Fruit fly (Drosophila melanogaster) whole organism, pupa: ENCODE results near the gene Sec3.

Experiments
- CG10348 ChIP-seq: fragments of 200-800 bp; sonication (Bioruptor generic); IDR thresholded peaks from 2 replicates; pipeline ENCODE4 v1.3.6; 2022; ENCODE audit warnings: missing biosample characterization, missing genetic modification characterization
- CG12605 ChIP-seq: fragments of 200-800 bp; sonication (Bioruptor generic); IDR thresholded peaks from 2 replicates; pipeline ENCODE4 v1.3.6; 2022; ENCODE audit warnings: missing biosample characterization, missing genetic modification characterization
- CG13204 ChIP-seq: fragments of 200-800 bp; sonication (Bioruptor generic); optimal IDR thresholded peaks from 2 replicates; lab custom pipeline; 2018; ENCODE audit warnings: missing biosample characterization, mild to moderate bottlenecking, missing genetic modification characterization, moderate library complexity
- CG14655 ChIP-seq: fragments of 200-800 bp; sonication (Bioruptor generic); optimal IDR thresholded peaks from 3 replicates; lab custom pipeline; 2017; ENCODE audit warnings: mild to moderate bottlenecking, missing biosample characterization, missing genetic modification reagents, missing genetic modification characterization
- CG15710 ChIP-seq: fragments of 200-800 bp; sonication (Bioruptor generic); optimal IDR thresholded peaks from 2 replicates; lab custom pipeline; 2018; ENCODE audit warnings: missing biosample characterization, mild to moderate bottlenecking, missing genetic modification characterization, moderate library complexity
- CG17806 ChIP-seq: fragments of 200-800 bp; sonication (Bioruptor generic); optimal IDR thresholded peaks from 2 replicates; lab custom pipeline; 2018; ENCODE audit warnings: missing biosample characterization, mild to moderate bottlenecking, missing genetic modification characterization, moderate library complexity
- CG32121 ChIP-seq: fragments of 200-800 bp; sonication (Bioruptor generic); IDR thresholded peaks from 2 replicates; pipeline ENCODE4 v1.3.6; 2022; ENCODE audit warnings: missing biosample characterization, missing genetic modification characterization
- CG34367 ChIP-seq: fragments of 200-800 bp; sonication (Bioruptor generic); optimal IDR thresholded peaks from 2 replicates; lab custom pipeline; 2018; ENCODE audit warnings: missing biosample characterization, mild to moderate bottlenecking, missing genetic modification characterization
- CG4496 ChIP-seq: fragments of 200-800 bp; sonication (Bioruptor generic); IDR thresholded peaks from 3 replicates; pipeline ENCODE4 v1.3.6; 2022; ENCODE audit warnings: missing biosample characterization, missing genetic modification characterization
- CG8159 ChIP-seq: fragments of 200-800 bp; sonication (Bioruptor generic); optimal IDR thresholded peaks from 3 replicates; lab custom pipeline; 2018; ENCODE audit warnings: missing biosample characterization, mild to moderate bottlenecking, missing genetic modification characterization, moderate library complexity
- CG8301 ChIP-seq: fragments of 200-800 bp; sonication (Bioruptor generic); optimal IDR thresholded peaks from 2 replicates; lab custom pipeline; 2018; ENCODE audit warnings: missing biosample characterization, mild to moderate bottlenecking, missing genetic modification characterization
- CG9948 ChIP-seq: fragments of 200-800 bp; sonication (Bioruptor generic); optimal IDR thresholded peaks from 2 replicates; lab custom pipeline; 2018; ENCODE audit warnings: missing biosample characterization, mild to moderate bottlenecking, missing genetic modification characterization, moderate library complexity
- D1 ChIP-seq: fragments of 200-800 bp; sonication (Bioruptor generic); optimal IDR thresholded peaks from 2 replicates; lab custom pipeline; 2018; ENCODE audit warnings: missing biosample characterization, mild to moderate bottlenecking, missing genetic modification characterization, moderate library complexity
- EcR ChIP-seq: fragments of 200-800 bp; sonication (Bioruptor generic); optimal IDR thresholded peaks from 3 replicates; lab custom pipeline; 2019; ENCODE audit warnings: missing biosample characterization, missing genetic modification characterization, mild to moderate bottlenecking, moderate library complexity, missing genetic modification reagents
- Ets98B ChIP-seq: fragments of 200-800 bp; sonication (Bioruptor generic); IDR thresholded peaks from 2 replicates; pipeline ENCODE4 v1.3.6; 2022; ENCODE audit warnings: missing biosample characterization, missing genetic modification characterization
- Pif1A ChIP-seq: fragments of 200-800 bp; sonication (Bioruptor generic); optimal IDR thresholded peaks from 3 replicates; lab custom pipeline; 2016; ENCODE audit warnings: missing biosample characterization, missing genetic modification characterization
- Pif1B ChIP-seq: fragments of 200-800 bp; sonication (Bioruptor generic); optimal IDR thresholded peaks from 3 replicates; lab custom pipeline; 2016; ENCODE audit warnings: missing biosample characterization, missing genetic modification characterization
- Snoo ChIP-seq: fragments of 200-800 bp; sonication (Bioruptor generic); optimal IDR thresholded peaks from 3 replicates; lab custom pipeline; 2017; ENCODE audit warnings: missing biosample characterization, mild to moderate bottlenecking, missing genetic modification characterization, inconsistent platforms
- fd96Ca ChIP-seq: fragments of 200-800 bp; sonication (Bioruptor generic); IDR thresholded peaks from 3 replicates; pipeline ENCODE4 v1.3.6; 2022; ENCODE audit warnings: missing biosample characterization, missing genetic modification characterization
- gl ChIP-seq: fragments of 200-800 bp; sonication (Bioruptor generic); optimal IDR thresholded peaks from 2 replicates; lab custom pipeline; 2018; ENCODE audit warnings: missing biosample characterization, mild to moderate bottlenecking, missing genetic modification characterization
- rn ChIP-seq: fragments of 200-800 bp; sonication (Bioruptor generic); IDR thresholded peaks from 2 replicates; pipeline ENCODE4 v1.3.6; 2022; ENCODE audit warnings: missing biosample characterization, missing genetic modification characterization

Gene Sec3

DNA sequence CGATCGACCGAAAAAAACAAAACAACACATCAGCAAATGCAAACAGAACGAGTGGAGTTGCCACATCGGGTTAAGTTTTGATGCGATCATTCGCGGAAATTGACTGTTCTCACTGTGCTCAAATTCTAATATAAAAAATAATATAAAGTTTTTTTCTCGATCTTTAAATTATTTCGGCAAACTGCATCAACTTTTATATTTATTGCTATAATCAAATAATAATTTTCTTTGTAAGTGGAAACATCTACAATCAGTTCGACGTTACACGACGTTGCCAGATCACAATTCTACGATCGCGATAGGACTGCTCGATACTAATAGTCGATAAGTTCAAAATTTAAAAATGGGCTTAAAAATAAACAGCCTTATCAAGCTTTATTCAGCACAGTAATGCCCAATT lies 3.8 kb upstream of the Sec3 start, which contains the start of gene Gorab:
TSS of gene Gorab (minus strand) at position 58 of the 400 bp plus-strand sequence.
- TF ChIP-seq CG14655 (GFP tag; lab: Kevin White, UChicago) (peak; percentile 80), Pif1B (GFP tag; lab: Kevin White, UChicago) (peak; percentile 76), fd96Ca (GFP tag; lab: Robert Waterston, UW) (peak; percentile 91), Pif1A (GFP tag; lab: Kevin White, UChicago) (peak; percentile 79), CG8159 (tag; lab: Kevin White, UChicago) (peak; percentile 78), CG9948 (peak; percentile 80), D1 (tag; lab: Kevin White, UChicago) (no peak), CG32121 (peak; percentile 92), CG13204 (GFP tag; lab: Kevin White, UChicago) (no peak), CG4496 (peak; percentile 96), CG34367 (tag; lab: Kevin White, UChicago) (peak; percentile 68), CG8301 (tag; lab: Kevin White, UChicago) (peak; percentile 73), CG17806 (peak; percentile 86), CG12605 (peak; percentile 86), CG10348 (GFP tag; lab: Robert Waterston, UW) (peak; percentile 85), gl (tag; lab: Kevin White, UChicago) (no peak), rn (peak; percentile 90), Ets98B (GFP tag; lab: Robert Waterston, UW) (peak; percentile 91), CG15710 (tag; lab: Kevin White, UChicago) (peak; percentile 85), EcR (GFP tag; lab: Kevin White, UChicago) (no peak), Snoo (peak; percentile 81)

DNA sequence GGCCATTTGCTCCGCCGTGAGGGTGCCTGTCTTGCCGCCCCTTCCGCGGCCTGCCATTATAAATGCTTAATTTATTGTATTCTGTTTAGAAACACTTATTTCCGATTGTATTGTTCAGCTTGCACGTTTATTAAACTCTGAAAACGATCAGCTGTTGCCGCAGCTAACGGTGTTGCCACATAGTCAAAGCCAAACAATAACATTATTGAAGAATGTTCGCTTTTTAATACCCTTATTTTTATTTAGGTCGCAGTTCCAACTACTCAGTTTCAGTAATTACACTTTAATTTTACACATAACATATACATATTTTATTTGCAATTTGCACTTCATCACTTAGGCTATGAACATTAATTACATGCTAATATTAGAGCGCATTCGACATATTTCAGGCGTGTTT lies 2.0 kb upstream of the Sec3 start, which contains the start of gene Polr3G:
TSS of gene Polr3G (minus strand) at position 118 of the 400 bp plus-strand sequence.
- TF ChIP-seq Snoo (peak; percentile 16), CG14655 (GFP tag; lab: Kevin White, UChicago) (no peak), CG17806 (peak; percentile 2)
- TF ChIP-seq, all 21 proteins: peak for 2

DNA sequence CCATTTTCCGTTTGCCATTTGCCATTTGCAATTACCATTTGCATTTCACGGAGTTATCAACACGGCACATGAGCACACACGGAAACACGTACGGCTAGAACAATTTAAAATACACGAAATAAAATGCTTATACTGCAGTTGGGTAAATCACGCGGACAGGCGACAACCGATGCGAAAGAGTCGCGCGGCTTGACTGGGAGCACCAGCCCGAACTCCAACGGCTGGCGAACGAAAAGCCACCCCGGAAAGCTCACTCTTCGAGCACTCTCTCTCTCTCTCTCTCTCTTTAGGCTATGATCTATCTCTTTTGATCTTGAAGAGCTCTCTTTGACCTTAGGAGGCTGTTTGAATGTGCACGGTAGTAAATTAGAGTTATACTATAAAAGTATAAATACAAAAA lies 3.7 kb downstream of the Sec3 start, which contains the start of gene blot:
TSS of gene blot (minus strand) at position 196 of the 400 bp plus-strand sequence.
- TF ChIP-seq CG15710 (tag; lab: Kevin White, UChicago) (no peak), CG32121 (peak; percentile 55; the same call in 1 of the 2 replicates), Pif1B (GFP tag; lab: Kevin White, UChicago) (peak; percentile 52), Ets98B (GFP tag; lab: Robert Waterston, UW) (peak; percentile 62), CG4496 (peak; percentile 43; the same call in 2 of the 3 replicates), CG12605 (peak; percentile 51; the same call in 1 of the 2 replicates), CG10348 (GFP tag; lab: Robert Waterston, UW) (no peak)

DNA sequence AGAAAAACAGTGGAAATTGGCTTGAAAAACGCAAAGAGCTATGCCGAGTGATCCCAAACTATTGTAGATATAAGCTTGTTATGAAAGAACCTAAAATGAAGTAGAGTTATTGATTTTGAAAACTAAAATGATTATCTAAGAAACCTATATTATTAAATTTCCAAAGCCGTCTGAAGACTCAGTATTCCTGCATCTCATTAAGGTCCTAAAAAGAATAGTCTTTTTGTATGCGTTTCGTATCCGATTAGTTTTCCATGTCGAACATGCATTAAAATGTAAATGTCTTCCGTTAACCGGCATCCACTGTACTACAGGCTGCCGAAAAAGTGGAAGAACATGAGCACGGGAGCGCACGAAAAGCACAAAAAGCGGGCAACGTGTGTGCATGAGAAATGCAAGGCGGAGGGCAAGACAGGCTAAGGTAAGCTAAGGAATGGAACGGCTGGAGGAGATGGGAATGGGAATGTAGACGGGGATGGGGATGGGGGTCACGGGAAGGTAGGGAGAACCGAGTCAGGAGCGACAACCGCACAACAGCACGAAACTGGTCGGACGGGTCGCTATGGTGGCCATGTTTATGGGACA lies 4.3 kb downstream of the Sec3 start:
- no peak for TF ChIP-seq Ets98B (GFP tag; lab: Robert Waterston, UW)
- peak; percentile 79 for TF ChIP-seq CG9948
- no peak for TF ChIP-seq CG10348 (GFP tag; lab: Robert Waterston, UW)
- peak; percentile 73 for TF ChIP-seq CG14655 (GFP tag; lab: Kevin White, UChicago)
- no peak for TF ChIP-seq rn
- peak; percentile 94 for TF ChIP-seq EcR (GFP tag; lab: Kevin White, UChicago)
- peak; percentile 78 for TF ChIP-seq Pif1B (GFP tag; lab: Kevin White, UChicago)
- peak; percentile 38; the same call in 1 of the 3 replicates for TF ChIP-seq fd96Ca (GFP tag; lab: Robert Waterston, UW)
- TF ChIP-seq Snoo: peak; percentile 68
- no peak; the same call in 2 of the 3 replicates for TF ChIP-seq CG4496
- peak; percentile 55 for TF ChIP-seq D1 (tag; lab: Kevin White, UChicago)
- TF ChIP-seq CG17806: peak; percentile 74
- no peak for TF ChIP-seq CG12605
- peak; percentile 50 for TF ChIP-seq gl (tag; lab: Kevin White, UChicago)
- TF ChIP-seq Pif1A (GFP tag; lab: Kevin White, UChicago): peak; percentile 76
- TF ChIP-seq CG15710 (tag; lab: Kevin White, UChicago): peak; percentile 87
- TF ChIP-seq CG32121: no peak
- TF ChIP-seq CG34367 (tag; lab: Kevin White, UChicago): peak; percentile 68
- peak; percentile 89 for TF ChIP-seq CG8159 (tag; lab: Kevin White, UChicago)
- TF ChIP-seq CG13204 (GFP tag; lab: Kevin White, UChicago): peak; percentile 69
- peak; percentile 69 for TF ChIP-seq CG8301 (tag; lab: Kevin White, UChicago)

DNA sequence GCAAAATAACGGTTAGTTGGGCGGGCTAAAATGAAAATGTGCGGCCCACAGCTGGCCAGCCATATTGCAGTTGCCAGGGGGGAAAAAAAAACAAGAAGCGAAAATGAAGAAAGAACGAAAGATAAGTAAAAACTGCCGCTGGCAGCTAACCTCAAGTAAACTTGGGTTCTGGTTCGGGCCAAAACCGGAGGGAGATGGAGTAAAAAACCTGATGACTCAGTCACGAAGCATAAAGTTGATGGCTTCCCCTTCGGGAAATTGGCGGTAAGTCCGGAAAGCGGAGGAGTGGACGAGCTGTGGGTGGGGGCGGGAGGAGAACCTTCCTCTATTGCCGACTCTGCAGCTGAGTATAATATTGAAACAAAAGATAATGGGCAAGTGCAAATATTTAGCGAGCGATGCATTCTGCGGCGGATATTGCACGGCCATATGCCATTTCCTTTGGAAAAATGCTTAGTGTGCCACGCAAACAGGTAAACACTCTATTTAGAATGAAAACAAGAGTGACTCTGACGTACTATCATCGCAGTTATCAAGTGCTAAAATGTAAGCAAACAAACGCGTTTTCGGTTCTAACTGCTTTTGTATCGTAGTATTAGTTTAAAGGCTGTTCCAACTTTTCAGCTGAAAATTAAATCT lies 5.8 kb downstream of the Sec3 start:
- TF ChIP-seq CG15710 (tag; lab: Kevin White, UChicago): no peak
- no peak for TF ChIP-seq CG34367 (tag; lab: Kevin White, UChicago)
- 0 out of 2 replicates have a peak, but pooled peaks have one; percentile 7 for TF ChIP-seq Ets98B (GFP tag; lab: Robert Waterston, UW)
- TF ChIP-seq CG4496: peak; percentile 46; the same call in 1 of the 3 replicates
- TF ChIP-seq EcR (GFP tag; lab: Kevin White, UChicago): peak; percentile 71
- TF ChIP-seq gl (tag; lab: Kevin White, UChicago): no peak
- TF ChIP-seq Pif1B (GFP tag; lab: Kevin White, UChicago): no peak
- no peak for TF ChIP-seq CG8301 (tag; lab: Kevin White, UChicago)
- TF ChIP-seq CG14655 (GFP tag; lab: Kevin White, UChicago): no peak
- no peak for TF ChIP-seq CG10348 (GFP tag; lab: Robert Waterston, UW)
- no peak for TF ChIP-seq CG8159 (tag; lab: Kevin White, UChicago)
- no peak for TF ChIP-seq Snoo
- no peak for TF ChIP-seq CG17806
- TF ChIP-seq CG32121: no peak
- no peak for TF ChIP-seq rn
